Fruit fly (Drosophila melanogaster) whole organism, embryonic: Measurements from ENCODE around the gene mol.

Experiments used
- Awh ChIP-seq: fragments of 200-800 bp; sonication (Bioruptor generic); IDR thresholded peaks from 2 replicates; pipeline ENCODE4, ENCODE4 v1.3.6; 2022; ENCODE audit warnings: missing biosample characterization, missing genetic modification characterization
- BEAF-32 ChIP-seq: fragments of 200-800 bp; sonication (Bioruptor generic); optimal IDR thresholded peaks from 3 replicates; lab custom pipeline; 2017; ENCODE audit warnings: missing biosample characterization, missing genetic modification characterization, mild to moderate bottlenecking, moderate library complexity, missing genetic modification reagents
- CG11085 ChIP-seq: fragments of 200-800 bp; sonication (Bioruptor generic); IDR thresholded peaks from 2 replicates; pipeline ENCODE4 v1.3.6; 2022; ENCODE audit warnings: missing biosample characterization, missing genetic modification characterization
- CG11247 ChIP-seq: fragments of 200-800 bp; sonication (Bioruptor generic); IDR thresholded peaks from 2 replicates; pipeline ENCODE4 v1.3.6; 2022; ENCODE audit warnings: missing biosample characterization, missing genetic modification characterization
- CG11398 ChIP-seq: fragments of 200-800 bp; sonication (Bioruptor generic); optimal IDR thresholded peaks from 2 replicates; lab custom pipeline; 2016; ENCODE audit warnings: missing biosample characterization, missing genetic modification characterization
- CG12299 ChIP-seq: fragments of 200-800 bp; sonication (Bioruptor generic); optimal IDR thresholded peaks from 2 replicates; lab custom pipeline; 2018; ENCODE audit warnings: missing biosample characterization, mild to moderate bottlenecking, missing genetic modification characterization
- CG13894 ChIP-seq: fragments of 200-800 bp; sonication (Bioruptor generic); optimal IDR thresholded peaks from 3 replicates; lab custom pipeline; 2018; ENCODE audit warnings: missing biosample characterization, mild to moderate bottlenecking, missing genetic modification characterization, moderate library complexity
- CG15479 ChIP-seq: fragments of 200-800 bp; sonication (Bioruptor generic); optimal IDR thresholded peaks from 3 replicates; lab custom pipeline; 2019; ENCODE audit warnings: missing biosample characterization, mild to moderate bottlenecking, missing genetic modification characterization, moderate library complexity
- CG15514 ChIP-seq: fragments of 200-800 bp; sonication (Bioruptor generic); optimal IDR thresholded peaks from 3 replicates; lab custom pipeline; 2017; ENCODE audit warnings: missing biosample characterization, missing genetic modification characterization, mild to moderate bottlenecking, moderate library complexity, missing genetic modification reagents
- CG17802 ChIP-seq: fragments of 200-800 bp; sonication (Bioruptor generic); optimal IDR thresholded peaks from 2 replicates; lab custom pipeline; 2018; ENCODE audit warnings: missing biosample characterization, mild to moderate bottlenecking, missing genetic modification characterization, moderate library complexity
- CG18011 ChIP-seq: fragments of 200-800 bp; sonication (Bioruptor generic); optimal IDR thresholded peaks from 2 replicates; lab custom pipeline; 2017; ENCODE audit warnings: missing biosample characterization, missing genetic modification characterization, mild to moderate bottlenecking, moderate library complexity, missing genotype
- CG2875 ChIP-seq: fragments of 200-800 bp; sonication (Bioruptor generic); optimal IDR thresholded peaks from 2 replicates; lab custom pipeline; 2017; ENCODE audit warnings: missing biosample characterization, mild to moderate bottlenecking, missing genetic modification characterization, missing genetic modification reagents
- CG31365 ChIP-seq: fragments of 200-800 bp; sonication (Bioruptor generic); optimal IDR thresholded peaks from 2 replicates; lab custom pipeline; 2018; ENCODE audit warnings: missing biosample characterization, mild to moderate bottlenecking, missing genetic modification characterization
- CG32767 ChIP-seq: fragments of 200-800 bp; sonication (Bioruptor generic); IDR thresholded peaks from 2 replicates; pipeline ENCODE4 v1.3.6; 2022; ENCODE audit warnings: missing biosample characterization, missing genetic modification characterization
- CG42726 ChIP-seq: fragments of 200-800 bp; sonication (Bioruptor generic); IDR thresholded peaks from 2 replicates; pipeline ENCODE4 v1.3.6; 2022; ENCODE audit warnings: missing biosample characterization, missing genetic modification characterization; ENCODE audit not compliant: partially characterized antibody
- CG4360 ChIP-seq: fragments of 200-800 bp; sonication (Bioruptor generic); IDR thresholded peaks from 2 replicates; pipeline ENCODE4 v1.3.6; 2022; ENCODE audit warnings: missing biosample characterization, missing genetic modification characterization
- CG4404 ChIP-seq: fragments of 200-800 bp; sonication (Bioruptor generic); IDR thresholded peaks from 2 replicates; pipeline ENCODE4 v1.3.6; 2022; ENCODE audit warnings: missing biosample characterization, missing genetic modification characterization
- CG7271 ChIP-seq: fragments of 200-800 bp; sonication (Bioruptor generic); optimal IDR thresholded peaks from 2 replicates; lab custom pipeline; 2018; ENCODE audit warnings: missing biosample characterization, mild to moderate bottlenecking, missing genetic modification characterization, moderate library complexity
- D ChIP-seq, 2 experiments: fragments of 200-800 bp in 1 of 2; fragments of >200 bp in 1 of 2; sonication (Bioruptor generic) in 1 of 2; optimal IDR thresholded peaks; 2 replicates in 1 of 2; 3 replicates in 1 of 2; lab custom pipeline; 2017; ENCODE audit warnings: mild to moderate bottlenecking in 1 of 2, missing biosample characterization in 1 of 2, missing genetic modification characterization in 1 of 2, missing genetic modification reagents in 1 of 2
- Deaf1 ChIP-seq: fragments of 200-800 bp; optimal IDR thresholded peaks from 3 replicates; lab custom pipeline; 2019; ENCODE audit warnings: missing biosample characterization, mild to moderate bottlenecking, missing genetic modification characterization, moderate library complexity
- Doc3 ChIP-seq: fragments of 200-800 bp; sonication (Bioruptor generic); IDR thresholded peaks from 3 replicates; pipeline ENCODE4 v1.3.6; 2022; ENCODE audit warnings: missing biosample characterization, missing genetic modification characterization; ENCODE audit not compliant: partially characterized antibody
- Drgx ChIP-seq: fragments of 200-800 bp; sonication (Bioruptor generic); IDR thresholded peaks from 2 replicates; pipeline ENCODE4 v1.3.6; 2022; ENCODE audit warnings: missing biosample characterization, missing genetic modification characterization
- ERR ChIP-seq: fragments of 200-800 bp; sonication (Bioruptor generic); optimal IDR thresholded peaks from 2 replicates; lab custom pipeline; 2016; ENCODE audit warnings: missing biosample characterization, missing genetic modification characterization
- Elba2 ChIP-seq: fragments of 200-800 bp; sonication (Bioruptor generic); optimal IDR thresholded peaks from 3 replicates; lab custom pipeline; 2016; ENCODE audit warnings: missing biosample characterization, missing genetic modification characterization
- HLHmδ ChIP-seq: fragments of 200-800 bp; sonication (Bioruptor generic); optimal IDR thresholded peaks from 2 replicates; lab custom pipeline; 2018; ENCODE audit warnings: missing biosample characterization, mild to moderate bottlenecking, missing genetic modification characterization, moderate library complexity
- HmgD ChIP-seq: fragments of 200-800 bp; sonication (Bioruptor generic); optimal IDR thresholded peaks from 3 replicates; lab custom pipeline; 2016; ENCODE audit warnings: missing biosample characterization, missing genetic modification characterization
- Hmr ChIP-seq: fragments of 200-800 bp; sonication (Bioruptor generic); optimal IDR thresholded peaks from 3 replicates; lab custom pipeline; 2017; ENCODE audit warnings: mild to moderate bottlenecking, missing biosample characterization, missing genetic modification reagents, missing genetic modification characterization
- NC2β ChIP-seq: fragments of 200-800 bp; sonication (Bioruptor generic); optimal IDR thresholded peaks from 2 replicates; lab custom pipeline; 2016; ENCODE audit warnings: missing biosample characterization, missing genetic modification characterization
- NFAT ChIP-seq: fragments of 200-800 bp; sonication (Bioruptor generic); IDR thresholded peaks from 2 replicates; pipeline ENCODE4 v1.3.6; 2022; ENCODE audit warnings: missing biosample characterization, missing genetic modification characterization
- PHDP ChIP-seq: fragments of 200-800 bp; sonication (Bioruptor generic); optimal IDR thresholded peaks from 3 replicates; lab custom pipeline; 2018; ENCODE audit warnings: missing biosample characterization, mild to moderate bottlenecking, missing genetic modification characterization, moderate library complexity
- Rx ChIP-seq: fragments of 200-800 bp; sonication (Bioruptor generic); IDR thresholded peaks from 2 replicates; pipeline ENCODE4 v1.3.6; 2022; ENCODE audit warnings: missing biosample characterization, missing genetic modification characterization
- Spps ChIP-seq: fragments of 200-800 bp; sonication (Bioruptor generic); optimal IDR thresholded peaks from 2 replicates; lab custom pipeline; 2018; ENCODE audit warnings: missing biosample characterization, mild to moderate bottlenecking, missing genetic modification characterization
- ac ChIP-seq: fragments of 200-800 bp; sonication (Bioruptor generic); optimal IDR thresholded peaks from 3 replicates; lab custom pipeline; 2017; ENCODE audit warnings: missing biosample characterization, mild to moderate bottlenecking, missing genetic modification characterization
- bab2 ChIP-seq: fragments of 200-800 bp; sonication (Bioruptor generic); optimal IDR thresholded peaks from 2 replicates; lab custom pipeline; 2016; ENCODE audit warnings: missing biosample characterization, missing genetic modification characterization
- cas ChIP-seq: fragments of 200-800 bp; sonication (Bioruptor generic); IDR thresholded peaks from 2 replicates; pipeline ENCODE4 v1.3.6; 2022; ENCODE audit warnings: missing biosample characterization, missing genetic modification characterization
- chinmo ChIP-seq: fragments of 200-800 bp; sonication (Bioruptor generic); IDR thresholded peaks from 4 replicates; pipeline ENCODE4 v1.3.6; 2022; ENCODE audit warnings: missing biosample characterization, missing genetic modification characterization; ENCODE audit not compliant: partially characterized antibody
- ci ChIP-seq: fragments of 200-800 bp; sonication (Bioruptor generic); IDR thresholded peaks from 3 replicates; pipeline ENCODE4 v1.3.6; 2022; ENCODE audit warnings: missing biosample characterization, missing genetic modification characterization
- eyg ChIP-seq: fragments of 200-800 bp; sonication (Bioruptor generic); optimal IDR thresholded peaks from 3 replicates; lab custom pipeline; 2016; ENCODE audit warnings: missing biosample characterization, missing genetic modification characterization
- fru ChIP-seq: fragments of >200 bp; optimal IDR thresholded peaks from 2 replicates; lab custom pipeline; 2017
- insv ChIP-seq, 2 experiments: fragments of 200-800 bp; sonication (Bioruptor generic); optimal IDR thresholded peaks; 3 replicates each; lab custom pipeline; 2016 to 2018; ENCODE audit warnings: missing biosample characterization in 2 of 2, missing genetic modification characterization in 2 of 2
- inv ChIP-seq: fragments of 200-800 bp; sonication (Bioruptor generic); IDR thresholded peaks from 2 replicates; pipeline ENCODE4 v1.3.6; 2022; ENCODE audit warnings: missing biosample characterization, missing genetic modification characterization; ENCODE audit not compliant: partially characterized antibody
- ken ChIP-seq: fragments of 200-800 bp; sonication (Bioruptor generic); IDR thresholded peaks from 3 replicates; pipeline ENCODE4 v1.3.6; 2022; ENCODE audit warnings: missing biosample characterization, missing genetic modification characterization
- pros ChIP-seq: fragments of 200-800 bp; sonication (Bioruptor generic); optimal IDR thresholded peaks from 3 replicates; lab custom pipeline; 2019; ENCODE audit warnings: missing biosample characterization, mild to moderate bottlenecking, missing genetic modification characterization, moderate library complexity
- pum ChIP-seq: fragments of 200-800 bp; sonication (Bioruptor generic); optimal IDR thresholded peaks from 2 replicates; lab custom pipeline; 2016; ENCODE audit warnings: missing biosample characterization, missing genetic modification characterization
- rib ChIP-seq: fragments of 200-800 bp; sonication (Bioruptor generic); IDR thresholded peaks from 2 replicates; pipeline ENCODE4 v1.3.6; 2022; ENCODE audit warnings: missing biosample characterization, missing genetic modification characterization
- sens ChIP-seq: fragments of 200-800 bp; sonication (Bioruptor generic); peaks from one replicate; lab custom pipeline; 2016; ENCODE audit warnings: missing biosample characterization, missing genetic modification characterization
- slbo ChIP-seq: fragments of 200-800 bp; sonication (Bioruptor generic); IDR thresholded peaks from 2 replicates; pipeline ENCODE4 v1.3.6; 2022; ENCODE audit warnings: missing biosample characterization, missing genetic modification characterization
- tna ChIP-seq: fragments of 200-800 bp; sonication (Bioruptor generic); IDR thresholded peaks from 2 replicates; pipeline ENCODE4 v1.3.6; 2022; ENCODE audit warnings: missing biosample characterization, missing genetic modification characterization; ENCODE audit not compliant: partially characterized antibody
- z ChIP-seq: fragments of 200-800 bp; sonication (Bioruptor generic); IDR thresholded peaks from 3 replicates; pipeline ENCODE4 v1.3.6; 2022; ENCODE audit warnings: missing biosample characterization, missing genetic modification characterization
- zen ChIP-seq: fragments of 200-800 bp; sonication (Bioruptor generic); optimal IDR thresholded peaks from 3 replicates; lab custom pipeline; 2018; ENCODE audit warnings: missing biosample characterization, mild to moderate bottlenecking, missing genetic modification characterization, moderate library complexity

mol gene

DNA sequence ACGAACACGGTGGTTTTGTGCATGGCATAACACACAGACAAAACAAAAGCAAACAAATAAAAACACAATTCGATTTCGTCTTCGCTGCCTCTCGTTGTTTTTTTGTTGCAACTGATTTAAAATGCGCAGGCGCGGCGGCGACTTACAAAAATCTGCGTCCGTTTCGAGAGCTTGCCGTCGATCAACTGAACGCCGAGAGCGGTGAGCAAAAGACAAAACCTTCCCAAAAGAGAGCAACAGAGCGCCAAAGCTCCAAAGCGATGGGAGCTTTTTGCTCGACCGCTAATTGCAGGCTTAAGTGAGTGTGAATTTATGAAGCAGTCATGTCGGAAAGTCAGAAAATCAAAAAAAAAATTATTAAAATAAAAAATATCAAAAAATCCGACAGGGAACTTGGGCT is at the start of gene mol (continued):
- no peak for TF ChIP-seq slbo (GFP tag; lab: Robert Waterston, UW)
- no peak for TF ChIP-seq Awh (GFP tag; lab: Robert Waterston, UW)
- TF ChIP-seq ERR (GFP tag; lab: Kevin White, UChicago) = no peak
- TF ChIP-seq CG13894 (tag; lab: Kevin White, UChicago) = no peak

dm6 chr2L:15043718-15044117 is 46.4 kb upstream of the mol start:
- TF ChIP-seq Elba2 (GFP tag; lab: Kevin White, UChicago) (peak; percentile 99), Doc3 (GFP tag; lab: Robert Waterston, UW) (no peak), bab2 (no peak), CG4404 (no peak), PHDP (tag; lab: Kevin White, UChicago) (no peak), Deaf1 (tag; lab: Kevin White, UChicago) (no peak), rib (no peak), cas (no peak), CG15479 (GFP tag; lab: Kevin White, UChicago) (no peak), Drgx (GFP tag; lab: Robert Waterston, UW) (no peak), eyg (no peak), ken (no peak), CG4360 (GFP tag; lab: Robert Waterston, UW) (no peak), CG11247 (GFP tag; lab: Robert Waterston, UW) (peak; percentile 49; the same call in 1 of the 2 replicates), ci (GFP tag; lab: Robert Waterston, UW) (no peak), sens (GFP tag; lab: Kevin White, UChicago) (peak; percentile 39), HLHmδ (no peak), CG7271 (tag; lab: Kevin White, UChicago) (no peak), CG32767 (GFP tag; lab: Robert Waterston, UW) (no peak), insv (GFP tag; optimal IDR thresholded peaks at IDR 0.05; lab: Kevin White, UChicago) (peak in 1 of 2 experiments; percentile 89), CG11085 (GFP tag; lab: Robert Waterston, UW) (no peak), pros (GFP tag; lab: Kevin White, UChicago) (peak; percentile 82), CG17802 (tag; lab: Kevin White, UChicago) (no peak), CG12299 (tag; lab: Kevin White, UChicago) (no peak), CG11398 (GFP tag; lab: Kevin White, UChicago) (no peak), CG18011 (no peak), Hmr (no peak)

- TF ChIP-seq CG31365 (tag; lab: Kevin White, UChicago) (peak; percentile 28), z (GFP tag; lab: Robert Waterston, UW) (no peak), CG2875 (GFP tag; lab: Kevin White, UChicago) (no peak), NFAT (GFP tag; lab: Robert Waterston, UW) (peak; percentile 72), HmgD (peak; percentile 14), inv (GFP tag; lab: Robert Waterston, UW) (peak; percentile 84), CG15514 (GFP tag; lab: Kevin White, UChicago) (peak; percentile 58), pum (GFP tag; lab: Kevin White, UChicago) (peak; percentile 23), CG42726 (GFP tag; lab: Robert Waterston, UW) (peak; percentile 95), BEAF-32 (peak; percentile 87), zen (tag; lab: Kevin White, UChicago) (peak; percentile 39), chinmo (GFP tag; lab: Robert Waterston, UW) (peak; percentile 73; the same call in 1 of the 4 replicates), ac (GFP tag; lab: Kevin White, UChicago) (peak; percentile 60), NC2β (GFP tag; lab: Kevin White, UChicago) (peak; percentile 13), D (optimal IDR thresholded peaks at IDR 0.05; lab: Kevin White, UChicago) (no peak), D (GFP tag; optimal IDR thresholded peaks at IDR 0.05; lab: Kevin White, UChicago) (no peak), Rx (GFP tag; lab: Robert Waterston, UW) (no peak), Spps (tag; lab: Kevin White, UChicago) (no peak), tna (peak; percentile 76), fru (lab: Kevin White, UChicago) (no peak)
Observed at dm6 chr2L:15039309-15039772, 42.0 kb upstream of the mol start.
